Worm (Caenorhabditis elegans): ENCODE data around the gene ZK84.2.
A peak's percentile ranks its signal among the peaks of the same experiment; 100 is the strongest.
"Not testable (repeated sequence)": the region's sequence is repeated elsewhere in the genome, so short reads cannot be mapped to it uniquely, and the experiment has no call there.

ZK84.2 gene

ce11 chrII:6000136-6000535 is 14.0 kb upstream of the ZK84.2 start, which contains the start of gene ins-6:
Gene ins-6, plus strand, starts transcription at chrII:6000436.
- TF ChIP-seq lir-3 (tag; optimal IDR thresholded peaks at IDR 0.05; ENCODE audit: poor library complexity) (no peak), skn-1 (tag; optimal IDR thresholded peaks at IDR 0.05) (no peak), efl-3 (GFP tag; optimal IDR thresholded peaks at IDR 0.05) (no peak), nhr-84 (tag; optimal IDR thresholded peaks at IDR 0.05) (no peak), nhr-77 (tag; optimal IDR thresholded peaks at IDR 0.05) (no peak), nhr-47 (tag; optimal IDR thresholded peaks at IDR 0.05) (no peak), ama-1 (optimal IDR thresholded peaks at IDR 0.05) (no peak), ceh-90 (tag; optimal IDR thresholded peaks at IDR 0.05) (no peak), aha-1 (tag; optimal IDR thresholded peaks at IDR 0.05) (no peak), C16A3.4 (tag; optimal IDR thresholded peaks at IDR 0.05) (no peak), lin-39 (tag; optimal IDR thresholded peaks at IDR 0.05) (no peak), ets-5 (GFP tag; IDR thresholded peaks at IDR 0.05) (no peak)

- TF ChIP-seq nhr-71 (tag; optimal IDR thresholded peaks at IDR 0.05) = peak; percentile 50
- TF ChIP-seq pax-3 (tag; optimal IDR thresholded peaks at IDR 0.05) = no peak
Observed at ce11 chrII:6001004-6001403, 13.2 kb upstream of the ZK84.2 start.

- not testable (repeated sequence) for TF ChIP-seq tbx-2, unc-130, nhr-77 (tag; optimal IDR thresholded peaks at IDR 0.05)
Observed at ce11 chrII:6008887-6009286, 5.3 kb upstream of the ZK84.2 start, which contains the start of gene ZK84.4. Gene ZK84.4, minus strand, starts transcription at chrII:6008987.

ce11 chrII:6010544-6010943 is 3.6 kb upstream of the ZK84.2 start, which contains the start of gene ins-20:
Gene ins-20, plus strand, starts transcription at chrII:6010844.
- TF ChIP-seq ztf-11 (tag; optimal IDR thresholded peaks at IDR 0.05) = no peak
- no peak for TF ChIP-seq ztf-4 (tag; optimal IDR thresholded peaks at IDR 0.05)
- TF ChIP-seq grh-1 (GFP tag; IDR thresholded peaks at IDR 0.05) = no peak
- TF ChIP-seq alr-1 (tag; optimal IDR thresholded peaks at IDR 0.05; ENCODE audit: borderline replicate concordance) = no peak
- TF ChIP-seq tbx-2 (tag; optimal IDR thresholded peaks at IDR 0.05) = no peak
- no peak for TF ChIP-seq lin-35 (GFP tag; optimal IDR thresholded peaks at IDR 0.05)
- TF ChIP-seq hlh-17 (GFP tag; optimal IDR thresholded peaks at IDR 0.05; ENCODE audit: borderline replicate concordance) = no peak
- no peak for TF ChIP-seq ceh-82 (tag; optimal IDR thresholded peaks at IDR 0.05)
- no peak for TF ChIP-seq swsn-7 (tag; optimal IDR thresholded peaks at IDR 0.05)
- TF ChIP-seq C04F5.9 (tag; optimal IDR thresholded peaks at IDR 0.05) = no peak
- no peak for TF ChIP-seq efl-3 (GFP tag; optimal IDR thresholded peaks at IDR 0.05)
- TF ChIP-seq isw-1 (GFP tag; IDR thresholded peaks at IDR 0.05) = no peak
- TF ChIP-seq F16B12.6 (tag; optimal IDR thresholded peaks at IDR 0.05) = no peak

- TF ChIP-seq nhr-85 (tag) (no peak), dpl-1 (GFP tag; optimal IDR thresholded peaks at IDR 0.05) (no peak), nhr-84 (tag; optimal IDR thresholded peaks at IDR 0.05) (no peak), C34B4.2 (tag; optimal IDR thresholded peaks at IDR 0.05) (no peak), ztf-4 (tag; optimal IDR thresholded peaks at IDR 0.05) (no peak), elt-3 (tag; optimal IDR thresholded peaks at IDR 0.05) (no peak), unc-30 (tag; optimal IDR thresholded peaks at IDR 0.05) (no peak), mab-9 (GFP tag; IDR thresholded peaks at IDR 0.05) (no peak), vab-15 (tag; optimal IDR thresholded peaks at IDR 0.05) (no peak), zag-1 (tag; optimal IDR thresholded peaks at IDR 0.05) (no peak), nhr-20 (tag; optimal IDR thresholded peaks at IDR 0.05) (no peak), unc-130 (tag; optimal IDR thresholded peaks at IDR 0.05) (no peak), lin-13 (GFP tag; optimal IDR thresholded peaks at IDR 0.05) (no peak)
Observed at ce11 chrII:6016410-6016809, 2.3 kb downstream of the ZK84.2 start, which contains the start of gene ZK84.5. Gene ZK84.5, minus strand, starts transcription at chrII:6016510.
